Worm (Caenorhabditis elegans) whole organism, L2 larva: ENCODE measurements around the gene K10D2.8.
A peak's percentile ranks its signal among the peaks of the same experiment; 100 is the strongest.

ENCODE experiments used
- C34F6.9 ChIP-seq: fragments of 150-350 bp; optimal IDR thresholded peaks from 2 replicates; lab custom pipeline; 2014; ENCODE audit warnings: missing biosample characterization, missing genetic modification characterization
- F13H6.1 ChIP-seq: sonication (generic microtip); optimal IDR thresholded peaks from 2 replicates; lab custom pipeline; 2016; ENCODE audit warnings: missing genetic modification characterization, missing compliant biosample characterization
- Y55F3AM.14 ChIP-seq: fragments of 200-800 bp; sonication (Bioruptor generic); optimal IDR thresholded peaks from 2 replicates; lab custom pipeline; 2018; ENCODE audit warnings: mild to moderate bottlenecking, missing genetic modification characterization, missing compliant biosample characterization
- ZK546.5 ChIP-seq: sonication (generic microtip); optimal IDR thresholded peaks from 2 replicates; lab custom pipeline; 2017; ENCODE audit warnings: missing biosample characterization, missing genetic modification characterization
- ama-1 ChIP-seq: fragments of 150-350 bp; optimal IDR thresholded peaks from 2 replicates; lab custom pipeline; 2018; ENCODE audit warnings: inconsistent platforms
- blmp-1 ChIP-seq: sonication (generic microtip); optimal IDR thresholded peaks from 2 replicates; lab custom pipeline; 2017; ENCODE audit warnings: missing genetic modification characterization, mild to moderate bottlenecking, missing compliant biosample characterization, antibody characterized with exemption, moderate library complexity; ENCODE audit not compliant: insufficient read depth
- crh-2 ChIP-seq: sonication (generic microtip); optimal IDR thresholded peaks from 2 replicates; lab custom pipeline; 2017; ENCODE audit warnings: missing biosample characterization, missing genetic modification characterization
- dmd-4 ChIP-seq: sonication (generic microtip); optimal IDR thresholded peaks from 2 replicates; lab custom pipeline; 2017; ENCODE audit warnings: missing biosample characterization, missing genetic modification characterization
- egl-27 ChIP-seq: sonication (generic microtip); optimal IDR thresholded peaks from 3 replicates; lab custom pipeline; 2017; ENCODE audit warnings: missing biosample characterization, missing genetic modification reagents, missing genetic modification characterization
- elt-1 ChIP-seq: fragments of 150-350 bp; optimal IDR thresholded peaks from 2 replicates; lab custom pipeline; 2014; ENCODE audit warnings: missing biosample characterization, missing genetic modification characterization
- elt-3 ChIP-seq: sonication (generic microtip); optimal IDR thresholded peaks from 2 replicates; lab custom pipeline; 2017; ENCODE audit warnings: missing biosample characterization, missing genetic modification characterization
- fos-1 ChIP-seq: fragments of 150-350 bp; optimal IDR thresholded peaks from 2 replicates; lab custom pipeline; 2014; ENCODE audit warnings: missing biosample characterization, missing genetic modification characterization
- gmeb-1 ChIP-seq: fragments of 150-350 bp; optimal IDR thresholded peaks from 2 replicates; lab custom pipeline; 2014; ENCODE audit warnings: missing biosample characterization, missing genetic modification characterization
- lin-11 ChIP-seq: fragments of 150-350 bp; sonication (generic microtip); optimal IDR thresholded peaks from 2 replicates; lab custom pipeline; 2014; ENCODE audit warnings: missing biosample characterization, missing genetic modification characterization, inconsistent platforms, mixed read lengths
- lin-13 ChIP-seq: fragments of 150-350 bp; optimal IDR thresholded peaks from 2 replicates; lab custom pipeline; 2014; ENCODE audit warnings: missing biosample characterization, missing genetic modification reagents, missing genetic modification characterization
- lin-39 ChIP-seq: fragments of 150-350 bp; optimal IDR thresholded peaks from 2 replicates; lab custom pipeline; 2014; ENCODE audit warnings: missing biosample characterization, missing genetic modification reagents, missing genetic modification characterization
- mbf-1 ChIP-seq: sonication (generic microtip); optimal IDR thresholded peaks from 2 replicates; lab custom pipeline; 2017; ENCODE audit warnings: missing biosample characterization, missing genetic modification characterization
- mdl-1 ChIP-seq, 2 experiments: fragments of 150-350 bp in 1 of 2; sonication (generic microtip) in 1 of 2; optimal IDR thresholded peaks; 2 replicates each; lab custom pipeline; 2017; ENCODE audit warnings: missing biosample characterization in 2 of 2, missing genetic modification characterization in 2 of 2
- nhr-10 ChIP-seq: sonication (generic microtip); optimal IDR thresholded peaks from 2 replicates; lab custom pipeline; 2017; ENCODE audit warnings: missing biosample characterization, missing genetic modification characterization
- nhr-129 ChIP-seq: fragments of 150-350 bp; optimal IDR thresholded peaks from 2 replicates; lab custom pipeline; 2014; ENCODE audit warnings: missing biosample characterization, missing genetic modification characterization
- nhr-21 ChIP-seq: fragments of 150-350 bp; optimal IDR thresholded peaks from 2 replicates; lab custom pipeline; 2014; ENCODE audit warnings: missing biosample characterization, missing genetic modification characterization
- nhr-23 ChIP-seq: fragments of 150-350 bp; optimal IDR thresholded peaks from 2 replicates; lab custom pipeline; 2014; ENCODE audit warnings: missing biosample characterization, missing genetic modification reagents, missing genetic modification characterization
- nhr-25 ChIP-seq: fragments of 150-350 bp; sonication (generic microtip); optimal IDR thresholded peaks from 3 replicates; lab custom pipeline; 2014; ENCODE audit warnings: missing biosample characterization, missing genetic modification characterization
- nhr-6 ChIP-seq: fragments of 150-350 bp; optimal IDR thresholded peaks from 2 replicates; lab custom pipeline; 2014; ENCODE audit warnings: missing biosample characterization, missing genetic modification characterization
- peb-1 ChIP-seq: fragments of 150-350 bp; optimal IDR thresholded peaks from 2 replicates; lab custom pipeline; 2014; ENCODE audit warnings: missing biosample characterization, missing genetic modification characterization
- skn-1 ChIP-seq: sonication (generic microtip); optimal IDR thresholded peaks from 2 replicates; lab custom pipeline; 2017; ENCODE audit warnings: missing biosample characterization, missing genetic modification characterization
- sma-3 ChIP-seq: sonication (generic microtip); optimal IDR thresholded peaks from 2 replicates; lab custom pipeline; 2016; ENCODE audit warnings: missing genetic modification reagents, missing genetic modification characterization, missing compliant biosample characterization
- sma-9 ChIP-seq, 2 experiments: fragments of 150-350 bp in 1 of 2; sonication (generic microtip) in 1 of 2; optimal IDR thresholded peaks; 2 replicates each; lab custom pipeline; 2014 to 2016; ENCODE audit warnings: missing genetic modification characterization in 2 of 2, mild to moderate bottlenecking in 1 of 2, missing biosample characterization in 1 of 2, missing compliant biosample characterization in 1 of 2, missing genetic modification reagents in 1 of 2, moderate library complexity in 1 of 2
- unc-55 ChIP-seq: fragments of 150-350 bp; sonication (generic microtip); optimal IDR thresholded peaks from 3 replicates; lab custom pipeline; 2014; ENCODE audit warnings: missing biosample characterization, missing genetic modification reagents, missing genetic modification characterization
- ztf-11 ChIP-seq: sonication (generic microtip); optimal IDR thresholded peaks from 2 replicates; lab custom pipeline; 2017; ENCODE audit warnings: missing biosample characterization, missing genetic modification characterization
- ztf-4 ChIP-seq: fragments of 150-350 bp; optimal IDR thresholded peaks from 2 replicates; lab custom pipeline; 2014; ENCODE audit warnings: missing biosample characterization, missing genetic modification characterization

Gene K10D2.8

ce11 chrIII:5193266-5193665 lies 4.7 kb downstream of the K10D2.8 start:
- TF ChIP-seq ama-1 (lab: Kevin White, UChicago) (no peak), nhr-129 (tag; lab: Kevin White, UChicago) (no peak), C34F6.9 (tag; lab: Kevin White, UChicago) (no peak)

DNA sequence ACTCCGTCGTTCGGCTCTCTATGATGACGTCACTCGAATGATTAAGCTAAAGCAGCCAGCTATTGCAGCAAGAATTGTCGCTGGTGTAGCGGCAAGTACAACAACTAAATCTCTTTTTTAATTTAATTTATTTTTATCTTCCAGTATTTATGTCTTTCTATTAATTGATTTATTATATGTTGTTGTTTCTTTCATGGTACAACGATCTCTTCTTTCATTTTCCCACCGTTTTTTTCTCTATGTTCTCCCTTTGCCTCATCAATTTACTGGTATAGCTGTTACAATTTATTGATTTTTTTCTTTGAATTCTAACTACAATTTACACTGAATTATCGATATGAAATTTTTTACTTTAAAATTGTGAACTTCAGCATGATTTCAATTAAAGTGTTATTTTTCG lies 7.2 kb downstream of the K10D2.8 start, which contains the start of gene moc-6:
TSS of gene moc-6 (plus strand) at position 301 of the 400 bp plus-strand sequence.
- TF ChIP-seq C34F6.9 (tag; lab: Kevin White, UChicago) (peak; percentile 32), nhr-10 (no peak)
- TF ChIP-seq, all 48 proteins: peak for 1

DNA sequence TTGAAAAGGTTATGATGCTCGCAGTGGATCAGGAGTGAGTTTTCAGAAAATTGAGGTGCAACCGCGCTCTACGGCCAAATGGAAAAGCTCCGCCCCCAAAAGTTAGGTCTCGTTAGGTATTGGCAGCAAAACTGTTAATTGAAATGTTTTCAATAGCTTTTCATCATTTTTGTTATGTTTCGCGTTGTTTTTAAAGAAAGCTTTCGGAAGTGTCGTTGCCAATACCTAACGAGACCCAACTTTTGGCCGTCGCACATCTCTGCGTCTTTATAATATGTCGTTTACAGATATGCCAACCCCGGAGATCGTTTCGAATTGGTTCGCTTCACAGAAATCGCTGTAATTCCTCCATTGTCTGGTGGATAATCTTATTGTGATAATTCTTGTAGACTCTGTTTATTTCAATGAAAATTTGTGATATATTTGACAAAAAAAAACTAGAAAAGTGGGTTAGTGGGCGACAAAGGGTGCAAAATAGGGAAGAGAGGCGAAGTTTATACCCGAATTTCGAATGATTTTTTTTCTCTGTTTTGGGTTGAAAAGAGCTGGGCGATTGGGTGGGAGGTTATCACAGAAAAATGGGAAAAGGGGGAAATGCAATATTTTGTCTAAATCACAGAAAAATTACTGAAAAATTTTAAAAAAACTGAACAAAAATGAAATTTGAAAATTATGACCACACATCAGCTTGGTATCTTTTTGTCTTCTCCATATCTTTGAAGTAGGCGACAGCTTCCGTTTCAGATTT lies 7.9 kb downstream of the K10D2.8 start:
- TF ChIP-seq ZK546.5 (tag; lab: Kevin White, UChicago), result no peak
- TF ChIP-seq ztf-4 (tag; lab: Kevin White, UChicago), result peak; percentile 66
- peak; percentile 26 for TF ChIP-seq ama-1 (lab: Kevin White, UChicago)
- TF ChIP-seq blmp-1 (tag; lab: Kevin White, UChicago), result no peak
- no peak for TF ChIP-seq elt-3 (tag; lab: Kevin White, UChicago)
- TF ChIP-seq nhr-129 (tag; lab: Kevin White, UChicago), result peak; percentile 57
- TF ChIP-seq elt-1, result no peak
- no peak for TF ChIP-seq mdl-1 (tag; optimal IDR thresholded peaks at IDR 0.05; lab: Kevin White, UChicago)
- no peak for TF ChIP-seq lin-39 (tag; lab: Kevin White, UChicago)
- no peak for TF ChIP-seq skn-1 (tag; lab: Kevin White, UChicago)
- TF ChIP-seq peb-1 (tag; lab: Kevin White, UChicago), result no peak
- no peak for TF ChIP-seq Y55F3AM.14 (GFP tag; lab: Kevin White, UChicago)
- no peak for TF ChIP-seq lin-11
- no peak for TF ChIP-seq nhr-21 (tag; lab: Kevin White, UChicago)
- peak; percentile 11 for TF ChIP-seq crh-2 (tag; lab: Kevin White, UChicago)
- no peak for TF ChIP-seq mbf-1 (tag; lab: Kevin White, UChicago)
- peak; percentile 2 for TF ChIP-seq sma-3
- TF ChIP-seq F13H6.1 (tag; lab: Kevin White, UChicago), result no peak
- no peak for TF ChIP-seq nhr-25 (tag; lab: Kevin White, UChicago)
- TF ChIP-seq, all 48 proteins: peak for 5

- TF ChIP-seq dmd-4 (tag; lab: Kevin White, UChicago) (no peak), egl-27 (tag; lab: Kevin White, UChicago) (no peak), unc-55 (GFP tag; lab: Kevin White, UChicago) (no peak), sma-9 (GFP tag; optimal IDR thresholded peaks at IDR 0.05; lab: Kevin White, UChicago) (no peak), sma-9 (tag; optimal IDR thresholded peaks at IDR 0.05; lab: Kevin White, UChicago) (no peak), mdl-1 (tag; optimal IDR thresholded peaks at IDR 0.05; lab: Kevin White, UChicago) (no peak), nhr-6 (tag; lab: Kevin White, UChicago) (no peak), nhr-129 (tag; lab: Kevin White, UChicago) (no peak), nhr-23 (tag; lab: Kevin White, UChicago) (no peak), mbf-1 (tag; lab: Kevin White, UChicago) (no peak), ztf-11 (tag; lab: Kevin White, UChicago) (no peak)
Observed at ce11 chrIII:5199577-5199976, 11.1 kb downstream of the K10D2.8 start, which contains the start of gene emb-8. TSS of gene emb-8 (minus strand) at chrIII:5199677.

ce11 chrIII:5200349-5200748 lies 11.8 kb downstream of the K10D2.8 start:
- TF ChIP-seq ama-1 (lab: Kevin White, UChicago), result no peak
- TF ChIP-seq egl-27 (tag; lab: Kevin White, UChicago), result no peak
- peak; percentile 60 for TF ChIP-seq fos-1 (tag; lab: Kevin White, UChicago)
- peak; percentile 32 for TF ChIP-seq gmeb-1 (tag; lab: Kevin White, UChicago)
- TF ChIP-seq nhr-25 (tag; lab: Kevin White, UChicago), result peak; percentile 43
- TF ChIP-seq crh-2 (tag; lab: Kevin White, UChicago), result peak; percentile 24
- TF ChIP-seq blmp-1 (tag; lab: Kevin White, UChicago), result peak; percentile 14
- TF ChIP-seq sma-9 (GFP tag; optimal IDR thresholded peaks at IDR 0.05; lab: Kevin White, UChicago), result peak; percentile 49
- TF ChIP-seq sma-9 (tag; optimal IDR thresholded peaks at IDR 0.05; lab: Kevin White, UChicago), result no peak
- peak; percentile 91 for TF ChIP-seq nhr-129 (tag; lab: Kevin White, UChicago)
- no peak for TF ChIP-seq nhr-23 (tag; lab: Kevin White, UChicago)
- TF ChIP-seq peb-1 (tag; lab: Kevin White, UChicago), result no peak
- TF ChIP-seq lin-13 (GFP tag; lab: Kevin White, UChicago), result no peak
